Worm (Caenorhabditis elegans) whole organism, L1 larva: Measurements from ENCODE around the gene sap-49.

Experiments
- ama-1 ChIP-seq: fragments of 150-350 bp; optimal IDR thresholded peaks from 2 replicates; lab custom pipeline; 2014
- zag-1 ChIP-seq: fragments of 150-350 bp; optimal IDR thresholded peaks from 2 replicates; lab custom pipeline; 2014; ENCODE audit warnings: missing biosample characterization, missing genetic modification characterization

- TF ChIP-seq ama-1 (no peak), zag-1 (tag; lab: Kevin White, UChicago) (no peak)
Observed at ce11 chrII:8075324-8075810, 39.8 kb upstream of the sap-49 start, which contains the start of gene K02C4.2.
